Fruit fly (Drosophila melanogaster) whole organism: Measurements from ENCODE around the gene CG31810.

Experiments
- Dll ChIP-seq: fragments of >200 bp; optimal IDR thresholded peaks from 2 replicates; lab custom pipeline; 2017
- EcR ChIP-seq, 2 experiments: fragments of >200 bp; optimal IDR thresholded peaks; 2 replicates each; lab custom pipeline; 2017; ENCODE audit warnings: missing biosample characterization in 2 of 2, missing genetic modification characterization in 2 of 2, missing genetic modification reagents in 2 of 2
- pan ChIP-seq: fragments of >200 bp; optimal IDR thresholded peaks from 2 replicates; lab custom pipeline; 2017
- psq ChIP-seq: fragments of >200 bp; optimal IDR thresholded peaks from 2 replicates; lab custom pipeline; 2017
- usp ChIP-seq: fragments of >200 bp; optimal IDR thresholded peaks from 2 replicates; lab custom pipeline; 2017; ENCODE audit warnings: missing biosample characterization, missing genetic modification characterization, mixed read lengths

DNA sequence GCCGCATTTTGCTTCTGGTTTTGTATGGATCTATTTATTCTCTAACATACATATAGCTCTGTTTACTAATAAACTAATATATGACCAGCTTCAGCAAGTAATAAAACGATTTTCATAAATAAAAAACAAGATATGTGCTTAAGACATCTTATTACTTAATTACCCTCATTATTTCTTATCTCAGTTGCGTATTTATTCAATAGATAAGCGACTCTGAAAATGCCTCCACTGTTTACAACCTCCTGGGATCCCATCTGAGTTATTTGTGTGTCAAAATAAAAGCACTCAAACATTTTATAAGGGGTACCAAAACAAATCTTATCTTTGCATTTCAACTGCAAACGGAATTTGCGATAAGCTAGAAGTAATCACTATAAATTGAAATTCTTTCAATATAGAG is 32.5 kb downstream of the CG31810 start:
- TF ChIP-seq Dll (lab: Kevin White, UChicago): no peak
- TF ChIP-seq EcR (GFP tag; optimal IDR thresholded peaks at IDR 0.05; lab: Kevin White, UChicago): no peak
- no peak for TF ChIP-seq psq (lab: Kevin White, UChicago)
- no peak for TF ChIP-seq pan (lab: Kevin White, UChicago)
- no peak for TF ChIP-seq usp (GFP tag; lab: Kevin White, UChicago)
